Worm (Caenorhabditis elegans): ENCODE measurements around the gene D2023.6.

The D2023.6 gene

ce11 chrV:11797272-11797855, 29.8 kb upstream of the D2023.6 start:
- no peak for TF ChIP-seq Y48G9A.11 (GFP tag; IDR thresholded peaks at IDR 0.05)
- TF ChIP-seq mdl-1 (tag; optimal IDR thresholded peaks at IDR 0.05) = no peak
- peak; percentile 12 for TF ChIP-seq hlh-11 (tag; optimal IDR thresholded peaks at IDR 0.05)
- TF ChIP-seq nhr-77 (tag; optimal IDR thresholded peaks at IDR 0.05) = no peak
- TF ChIP-seq hlh-30 (tag; optimal IDR thresholded peaks at IDR 0.05; ENCODE audit: insufficient read depth) = peak; percentile 25
- TF ChIP-seq nhr-76 (tag; optimal IDR thresholded peaks at IDR 0.05) = no peak
- TF ChIP-seq fos-1 (tag; optimal IDR thresholded peaks at IDR 0.05) = no peak
- no peak for TF ChIP-seq fkh-10 (GFP tag; optimal IDR thresholded peaks at IDR 0.05)
- TF ChIP-seq pqm-1 (tag; optimal IDR thresholded peaks at IDR 0.05) = no peak
- TF ChIP-seq mxl-3 (GFP tag; optimal IDR thresholded peaks at IDR 0.05) = peak; percentile 70
- no peak for TF ChIP-seq nhr-28 (tag; optimal IDR thresholded peaks at IDR 0.05)

- TF ChIP-seq hlh-30 (tag; optimal IDR thresholded peaks at IDR 0.05; ENCODE audit: insufficient read depth) = peak; percentile 63
- no peak for TF ChIP-seq unc-130 (GFP tag; optimal IDR thresholded peaks at IDR 0.05)
These were observed 28.8 kb upstream of the D2023.6 start for ce11 chrV:11798320-11798719.

ce11 chrV:11799252-11799822, 27.8 kb upstream of the D2023.6 start:
- TF ChIP-seq fos-1 (tag; optimal IDR thresholded peaks at IDR 0.05) (no peak), egl-27 (tag; optimal IDR thresholded peaks at IDR 0.05) (no peak), nhr-77 (tag; optimal IDR thresholded peaks at IDR 0.05) (no peak), dve-1 (tag; optimal IDR thresholded peaks at IDR 0.05; ENCODE audit: insufficient read depth) (no peak), nhr-76 (tag; optimal IDR thresholded peaks at IDR 0.05) (no peak), lim-7 (GFP tag; IDR thresholded peaks at IDR 0.05) (no peak), sdz-12 (GFP tag; optimal IDR thresholded peaks at IDR 0.05) (peak; percentile 31), ama-1 (optimal IDR thresholded peaks at IDR 0.05) (no peak), T20F7.1 (GFP tag; optimal IDR thresholded peaks at IDR 0.05) (no peak), ceh-28 (tag; optimal IDR thresholded peaks at IDR 0.05) (no peak), ces-1 (GFP tag; optimal IDR thresholded peaks at IDR 0.05) (no peak), F26F4.8 (GFP tag; conservative IDR thresholded peaks at IDR 0.05) (no peak), lin-39 (tag; optimal IDR thresholded peaks at IDR 0.05) (no peak), dmd-6 (GFP tag; IDR thresholded peaks at IDR 0.05) (peak; percentile 82), Y75B8A.6 (GFP tag; IDR thresholded peaks at IDR 0.05) (no peak), unc-62 (GFP tag; optimal IDR thresholded peaks at IDR 0.05 in 1 of 2) (peak in 1 of 2 experiments; percentile 93), unc-62 (tag; optimal IDR thresholded peaks at IDR 0.05) (no peak), nhr-42 (GFP tag; IDR thresholded peaks at IDR 0.05) (no peak), zfp-2 (tag; optimal IDR thresholded peaks at IDR 0.05) (no peak), mep-1 (tag; optimal IDR thresholded peaks at IDR 0.05) (peak; percentile 49), spr-1 (tag; optimal IDR thresholded peaks at IDR 0.05) (peak; percentile 84), hif-1 (tag; optimal IDR thresholded peaks at IDR 0.05) (no peak), ceh-62 (tag; optimal IDR thresholded peaks at IDR 0.05) (no peak), Y105C5A.15 (GFP tag; IDR thresholded peaks at IDR 0.05) (no peak), duxl-1 (tag; optimal IDR thresholded peaks at IDR 0.05; ENCODE audit: poor library complexity) (peak; percentile 28), snpc-4 (tag; optimal IDR thresholded peaks at IDR 0.05) (no peak), mes-2 (tag; optimal IDR thresholded peaks at IDR 0.05; ENCODE audit: poor library complexity, severe bottlenecking) (no peak), daf-8 (GFP tag; IDR thresholded peaks at IDR 0.05) (no peak), T26A8.4 (GFP tag; IDR thresholded peaks at IDR 0.05) (peak; percentile 59), zip-2 (tag; optimal IDR thresholded peaks at IDR 0.05) (no peak), mxl-2 (GFP tag; conservative IDR thresholded peaks at IDR 0.05) (peak; percentile 94), nhr-102 (tag; optimal IDR thresholded peaks at IDR 0.05) (peak; percentile 84), jun-1 (tag; optimal IDR thresholded peaks at IDR 0.05) (peak; percentile 49), nhr-28 (tag; optimal IDR thresholded peaks at IDR 0.05) (peak; percentile 32), ceh-20 (GFP tag; IDR thresholded peaks at IDR 0.05) (peak; percentile 65; the same call in 1 of the 2 replicates), nhr-41 (GFP tag; IDR thresholded peaks at IDR 0.05) (peak; percentile 44; the same call in 1 of the 2 replicates), nhr-111 (GFP tag; optimal IDR thresholded peaks at IDR 0.05) (no peak), R02D3.7 (tag; optimal IDR thresholded peaks at IDR 0.05) (no peak), set-16 (GFP tag; IDR thresholded peaks at IDR 0.05) (no peak)
